Worm (Caenorhabditis elegans) whole organism, L1 larva: ENCODE data around the gene F10A3.12.

Experiments
- dpl-1 ChIP-seq, 3 experiments: fragments of 150-350 bp in 2 of 3; sonication (generic microtip) in 1 of 3; optimal IDR thresholded peaks; 2 replicates each; lab custom pipeline; 2014 to 2017; ENCODE audit warnings: missing biosample characterization in 3 of 3, missing genetic modification characterization in 3 of 3, missing genetic modification reagents in 3 of 3
- efl-3 ChIP-seq: fragments of 200-800 bp; sonication (Bioruptor generic); optimal IDR thresholded peaks from 2 replicates; lab custom pipeline; 2018; ENCODE audit warnings: mild to moderate bottlenecking, missing genetic modification characterization, missing compliant biosample characterization
- egl-27 ChIP-seq, 2 experiments: fragments of 150-350 bp in 1 of 2; sonication (generic microtip); optimal IDR thresholded peaks; 3 replicates each; lab custom pipeline; 2017 to 2018; ENCODE audit warnings: missing biosample characterization in 2 of 2, missing genetic modification characterization in 2 of 2, missing genetic modification reagents in 2 of 2
- fkh-8 ChIP-seq: sonication (generic microtip); optimal IDR thresholded peaks from 2 replicates; lab custom pipeline; 2016; ENCODE audit warnings: mild to moderate bottlenecking, missing genetic modification characterization, missing compliant biosample characterization
- lin-13 ChIP-seq: fragments of 150-350 bp; optimal IDR thresholded peaks from 2 replicates; lab custom pipeline; 2014; ENCODE audit warnings: missing biosample characterization, missing genetic modification reagents, missing genetic modification characterization
- nhr-76 ChIP-seq: sonication (generic microtip); optimal IDR thresholded peaks from 2 replicates; lab custom pipeline; 2017; ENCODE audit warnings: missing biosample characterization, missing genetic modification characterization
- sptf-1 ChIP-seq: fragments of 150-350 bp; optimal IDR thresholded peaks from 2 replicates; lab custom pipeline; 2014; ENCODE audit warnings: missing biosample characterization, missing genetic modification characterization
- tlp-1 ChIP-seq: fragments of 150-350 bp; optimal IDR thresholded peaks from 2 replicates; lab custom pipeline; 2014; ENCODE audit warnings: missing biosample characterization, missing genetic modification characterization

DNA sequence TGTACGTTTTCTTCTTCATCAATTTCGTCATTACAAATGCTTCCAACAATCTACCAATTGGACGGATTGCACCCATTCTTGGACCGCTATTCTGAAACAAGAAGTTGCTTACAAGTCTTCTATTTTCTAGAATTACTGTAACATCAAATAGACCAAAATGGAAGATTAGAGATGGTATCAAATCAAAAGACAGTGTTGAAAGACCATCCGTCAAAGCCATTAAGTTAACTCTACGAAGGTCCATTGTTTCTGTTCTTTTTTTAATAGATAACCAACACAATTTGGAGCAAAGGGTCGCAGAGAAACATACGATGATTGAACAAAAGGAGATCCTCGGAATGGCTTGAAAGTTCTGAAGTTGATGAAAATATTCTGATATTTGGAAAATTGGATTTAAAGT is 18.8 kb upstream of the F10A3.12 start:
- no peak for TF ChIP-seq fkh-8 (tag; lab: Kevin White, UChicago)
- TF ChIP-seq dpl-1 (GFP tag; optimal IDR thresholded peaks at IDR 0.05; lab: Kevin White, UChicago), result no peak
- no peak for TF ChIP-seq tlp-1 (tag; lab: Kevin White, UChicago)
- TF ChIP-seq lin-13 (GFP tag; lab: Kevin White, UChicago), result no peak
- TF ChIP-seq egl-27 (tag; optimal IDR thresholded peaks at IDR 0.05; lab: Kevin White, UChicago), result no peak
- TF ChIP-seq efl-3, result no peak
- TF ChIP-seq sptf-1 (tag; lab: Kevin White, UChicago), result no peak
- no peak for TF ChIP-seq nhr-76 (tag; lab: Kevin White, UChicago)
